Worm (Caenorhabditis elegans): ENCODE results near the gene spe-27.

ce11 chrIV:5832801-5833200 lies 32.9 kb downstream of the spe-27 start:
- TF ChIP-seq ama-1 (optimal IDR thresholded peaks at IDR 0.05) (no peak), hmbx-1 (tag; optimal IDR thresholded peaks at IDR 0.05) (no peak), tbx-11 (GFP tag; IDR thresholded peaks at IDR 0.05) (no peak), F13C5.2 (tag; optimal IDR thresholded peaks at IDR 0.05) (no peak), pes-1 (GFP tag; IDR thresholded peaks at IDR 0.05) (no peak), scrt-1 (GFP tag; IDR thresholded peaks at IDR 0.05) (no peak), tbx-37 (GFP tag; conservative IDR thresholded peaks at IDR 0.05) (no peak), aly-1 (tag; optimal IDR thresholded peaks at IDR 0.05) (no peak), ceh-13 (GFP tag; optimal IDR thresholded peaks at IDR 0.05) (no peak), B0310.2 (tag; optimal IDR thresholded peaks at IDR 0.05) (no peak)

Data from whole organism, early embryonic.